Fruit fly (Drosophila melanogaster): ENCODE results near the gene GCS2beta.

- TF ChIP-seq OdsH (GFP tag; optimal IDR thresholded peaks at IDR 0.05) (no peak), dsf (GFP tag; optimal IDR thresholded peaks at IDR 0.05; ENCODE audit: borderline replicate concordance) (no peak), ey (GFP tag; optimal IDR thresholded peaks at IDR 0.05) (no peak), sage (GFP tag; optimal IDR thresholded peaks at IDR 0.05) (no peak), Myc (optimal IDR thresholded peaks at IDR 0.05) (no peak), jim (GFP tag; optimal IDR thresholded peaks at IDR 0.05) (no peak), dmrt93B (GFP tag; optimal IDR thresholded peaks at IDR 0.05) (no peak), CG9705 (GFP tag; optimal IDR thresholded peaks at IDR 0.05) (no peak), CG32264 (GFP tag; optimal IDR thresholded peaks at IDR 0.05) (no peak), Hr83 (GFP tag; optimal IDR thresholded peaks at IDR 0.05; ENCODE audit: poor library complexity, severe bottlenecking) (no peak), Abd-B (GFP tag; optimal IDR thresholded peaks at IDR 0.05) (no peak), Dfd (GFP tag; optimal IDR thresholded peaks at IDR 0.05) (no peak), woc (GFP tag; optimal IDR thresholded peaks at IDR 0.05) (no peak), GATAd (GFP tag; optimal IDR thresholded peaks at IDR 0.05) (no peak)
Observed at dm6 chr2L:17492680-17493079, 8.6 kb upstream of the GCS2beta start.

All from whole organism, wandering third instar larva.